Worm (Caenorhabditis elegans) whole organism, L4/young adult: ENCODE measurements around the gene idh-2.

Source experiments
- W03F9.2 ChIP-seq: fragments of 150-350 bp; optimal IDR thresholded peaks from 2 replicates; lab custom pipeline; 2014; ENCODE audit warnings: missing biosample characterization, missing genetic modification characterization
- dao-5 ChIP-seq: sonication (generic microtip); optimal IDR thresholded peaks from 2 replicates; lab custom pipeline; 2016; ENCODE audit warnings: missing genotype, missing genetic modification characterization, moderate library complexity, missing compliant biosample characterization
- him-1 ChIP-seq: sonication (generic microtip); optimal IDR thresholded peaks from 2 replicates; lab custom pipeline; 2016; ENCODE audit warnings: missing genotype, missing genetic modification reagents, missing genetic modification characterization, missing compliant biosample characterization

DNA sequence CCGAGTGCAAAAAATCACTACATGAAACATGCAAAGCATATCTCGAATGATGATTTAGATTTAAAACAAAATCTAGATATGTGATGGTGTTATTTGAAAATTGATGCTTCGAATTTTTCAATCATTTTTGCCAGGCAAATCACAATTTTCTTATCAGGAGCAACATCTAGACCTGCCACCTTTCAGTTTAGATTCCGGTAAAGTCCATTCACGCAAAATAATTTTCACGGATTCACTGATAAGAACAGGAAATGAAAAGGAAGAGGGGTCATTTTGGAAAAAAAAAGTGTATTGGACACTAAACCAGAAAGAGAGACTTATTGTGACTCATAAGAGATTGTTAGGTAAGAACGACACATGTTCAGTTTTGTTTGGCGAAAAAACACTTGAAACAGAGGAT lies 36.1 kb downstream of the idh-2 start:
- TF ChIP-seq W03F9.2 (tag; lab: Kevin White, UChicago) = no peak
- TF ChIP-seq dao-5 (tag; lab: Kevin White, UChicago) = no peak
- TF ChIP-seq him-1 = no peak
